Fruit fly (Drosophila melanogaster) whole organism, pupa: ENCODE results near the gene laza.

Experiments
- CG10348 ChIP-seq: fragments of 200-800 bp; sonication (Bioruptor generic); IDR thresholded peaks from 2 replicates; pipeline ENCODE4 v1.3.6; 2022; ENCODE audit warnings: missing biosample characterization, missing genetic modification characterization
- CG14655 ChIP-seq: fragments of 200-800 bp; sonication (Bioruptor generic); optimal IDR thresholded peaks from 3 replicates; lab custom pipeline; 2017; ENCODE audit warnings: mild to moderate bottlenecking, missing biosample characterization, missing genetic modification reagents, missing genetic modification characterization
- CG17806 ChIP-seq: fragments of 200-800 bp; sonication (Bioruptor generic); optimal IDR thresholded peaks from 2 replicates; lab custom pipeline; 2018; ENCODE audit warnings: missing biosample characterization, mild to moderate bottlenecking, missing genetic modification characterization, moderate library complexity
- CG32121 ChIP-seq: fragments of 200-800 bp; sonication (Bioruptor generic); IDR thresholded peaks from 2 replicates; pipeline ENCODE4 v1.3.6; 2022; ENCODE audit warnings: missing biosample characterization, missing genetic modification characterization
- CG8159 ChIP-seq: fragments of 200-800 bp; sonication (Bioruptor generic); optimal IDR thresholded peaks from 3 replicates; lab custom pipeline; 2018; ENCODE audit warnings: missing biosample characterization, mild to moderate bottlenecking, missing genetic modification characterization, moderate library complexity
- CG8301 ChIP-seq: fragments of 200-800 bp; sonication (Bioruptor generic); optimal IDR thresholded peaks from 2 replicates; lab custom pipeline; 2018; ENCODE audit warnings: missing biosample characterization, mild to moderate bottlenecking, missing genetic modification characterization
- CG9948 ChIP-seq: fragments of 200-800 bp; sonication (Bioruptor generic); optimal IDR thresholded peaks from 2 replicates; lab custom pipeline; 2018; ENCODE audit warnings: missing biosample characterization, mild to moderate bottlenecking, missing genetic modification characterization, moderate library complexity
- D1 ChIP-seq: fragments of 200-800 bp; sonication (Bioruptor generic); optimal IDR thresholded peaks from 2 replicates; lab custom pipeline; 2018; ENCODE audit warnings: missing biosample characterization, mild to moderate bottlenecking, missing genetic modification characterization, moderate library complexity
- EcR ChIP-seq: fragments of 200-800 bp; sonication (Bioruptor generic); optimal IDR thresholded peaks from 3 replicates; lab custom pipeline; 2019; ENCODE audit warnings: missing biosample characterization, missing genetic modification characterization, mild to moderate bottlenecking, moderate library complexity, missing genetic modification reagents
- Ets98B ChIP-seq: fragments of 200-800 bp; sonication (Bioruptor generic); IDR thresholded peaks from 2 replicates; pipeline ENCODE4 v1.3.6; 2022; ENCODE audit warnings: missing biosample characterization, missing genetic modification characterization
- Pif1B ChIP-seq: fragments of 200-800 bp; sonication (Bioruptor generic); optimal IDR thresholded peaks from 3 replicates; lab custom pipeline; 2016; ENCODE audit warnings: missing biosample characterization, missing genetic modification characterization
- fd96Ca ChIP-seq: fragments of 200-800 bp; sonication (Bioruptor generic); IDR thresholded peaks from 3 replicates; pipeline ENCODE4 v1.3.6; 2022; ENCODE audit warnings: missing biosample characterization, missing genetic modification characterization
- gl ChIP-seq: fragments of 200-800 bp; sonication (Bioruptor generic); optimal IDR thresholded peaks from 2 replicates; lab custom pipeline; 2018; ENCODE audit warnings: missing biosample characterization, mild to moderate bottlenecking, missing genetic modification characterization
- rn ChIP-seq: fragments of 200-800 bp; sonication (Bioruptor generic); IDR thresholded peaks from 2 replicates; pipeline ENCODE4 v1.3.6; 2022; ENCODE audit warnings: missing biosample characterization, missing genetic modification characterization

dm6 chr3L:22470299-22470791 is 9.4 kb upstream of the laza start, which contains the start of gene CG11426:
- TF ChIP-seq D1 (no peak), CG32121 (no peak), fd96Ca (GFP tag; lab: Robert Waterston, UW) (no peak), CG17806 (tag; lab: Kevin White, UChicago) (no peak), CG8159 (no peak), CG8301 (tag; lab: Kevin White, UChicago) (no peak), Ets98B (GFP tag; lab: Robert Waterston, UW) (no peak), EcR (GFP tag; lab: Kevin White, UChicago) (no peak), Pif1B (GFP tag; lab: Kevin White, UChicago) (no peak), gl (tag; lab: Kevin White, UChicago) (no peak), CG14655 (GFP tag; lab: Kevin White, UChicago) (no peak), CG10348 (no peak), CG9948 (tag; lab: Kevin White, UChicago) (no peak), rn (GFP tag; lab: Robert Waterston, UW) (no peak)
